Fruit fly (Drosophila melanogaster): ENCODE data around the gene Tep3.

- TF ChIP-seq CTCF (optimal IDR thresholded peaks at IDR 0.05): no peak
- no peak for TF ChIP-seq CG8478 (optimal IDR thresholded peaks at IDR 0.05)
Measured at dm6 chr2L:7675754-7676178, 26.8 kb upstream of the Tep3 start.
